Fruit fly (Drosophila melanogaster): ENCODE data around the gene Tmtc2.

Tmtc2 gene

DNA sequence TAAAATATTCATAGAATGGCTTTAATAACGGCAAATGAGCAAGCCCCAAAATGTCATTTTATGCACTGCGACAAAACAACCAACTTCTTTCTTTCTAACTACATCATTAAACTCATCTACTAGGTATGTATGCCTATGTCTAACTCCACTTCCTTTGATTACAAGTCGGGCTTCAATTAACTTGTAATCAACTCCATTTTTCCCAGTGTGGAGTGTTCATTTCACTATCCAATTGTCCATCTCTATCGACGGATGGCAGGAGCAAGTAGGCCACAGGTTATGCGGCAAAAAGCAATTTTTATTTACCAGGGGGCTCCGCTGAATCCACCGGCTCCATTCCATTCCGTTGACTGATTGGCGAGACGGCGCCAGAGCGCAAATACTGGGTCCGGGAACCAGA is 18.8 kb upstream of the Tmtc2 start:
- TF ChIP-seq Hr83 (GFP tag; optimal IDR thresholded peaks at IDR 0.05; ENCODE audit: poor library complexity, severe bottlenecking) (no peak), h (GFP tag; optimal IDR thresholded peaks at IDR 0.05) (no peak), OdsH (GFP tag; optimal IDR thresholded peaks at IDR 0.05) (no peak), Abd-B (GFP tag; optimal IDR thresholded peaks at IDR 0.05) (no peak), dmrt93B (GFP tag; optimal IDR thresholded peaks at IDR 0.05) (no peak), jim (GFP tag; optimal IDR thresholded peaks at IDR 0.05) (no peak), foxo (GFP tag; optimal IDR thresholded peaks at IDR 0.05) (no peak), pan (optimal IDR thresholded peaks at IDR 0.05) (no peak), woc (GFP tag; optimal IDR thresholded peaks at IDR 0.05) (no peak), dl (GFP tag; optimal IDR thresholded peaks at IDR 0.05; ENCODE audit: insufficient read depth in 1 of 2, partially characterized antibody in 2 of 2) (no peak), Mio (GFP tag; optimal IDR thresholded peaks at IDR 0.05) (no peak), fru (GFP tag; optimal IDR thresholded peaks at IDR 0.05) (no peak), CG9705 (GFP tag; optimal IDR thresholded peaks at IDR 0.05) (no peak), Dif (GFP tag; optimal IDR thresholded peaks at IDR 0.05; ENCODE audit: partially characterized antibody) (no peak), sv (GFP tag; optimal IDR thresholded peaks at IDR 0.05) (no peak), br (GFP tag; optimal IDR thresholded peaks at IDR 0.05) (no peak)

DNA sequence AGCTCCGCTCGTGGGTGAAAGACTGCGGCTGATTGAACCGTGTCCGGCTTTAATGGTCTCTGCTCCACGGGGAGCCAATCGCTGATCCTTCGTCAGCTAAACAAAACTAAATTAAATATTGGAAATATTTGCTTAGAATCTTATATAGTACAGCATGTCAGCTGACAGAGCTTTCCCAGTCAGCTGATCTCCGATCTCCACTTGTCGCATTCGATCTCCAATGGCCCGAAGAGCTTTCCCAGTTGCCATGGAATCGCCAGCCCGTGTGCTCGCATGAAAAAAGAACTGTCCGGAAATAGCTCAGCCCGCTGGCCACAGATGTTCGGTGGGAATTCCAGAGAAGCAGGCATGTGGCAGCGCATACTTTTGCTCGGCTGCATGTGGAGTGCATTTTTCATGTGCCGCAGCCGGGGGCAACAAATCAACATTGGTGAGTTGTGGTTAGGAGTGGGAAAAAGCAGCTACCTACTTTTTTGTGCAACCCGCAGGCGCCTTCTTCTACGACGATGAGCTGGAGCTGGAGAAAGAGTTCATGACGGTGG is 8.7 kb upstream of the Tmtc2 start, which contains the start of gene GluRIIC:
Gene GluRIIC (plus strand): TSS at position 237 of the 542 bp plus-strand sequence.
- TF ChIP-seq CrebA (GFP tag; optimal IDR thresholded peaks at IDR 0.05; ENCODE audit: borderline replicate concordance) (no peak), Dfd (GFP tag; optimal IDR thresholded peaks at IDR 0.05) (no peak), Mio (GFP tag; optimal IDR thresholded peaks at IDR 0.05) (no peak), jim (GFP tag; optimal IDR thresholded peaks at IDR 0.05) (no peak), foxo (GFP tag; optimal IDR thresholded peaks at IDR 0.05) (no peak), br (GFP tag; optimal IDR thresholded peaks at IDR 0.05) (no peak), HLH106 (tag; optimal IDR thresholded peaks at IDR 0.05) (no peak), N (GFP tag; optimal IDR thresholded peaks at IDR 0.05) (no peak), Dif (GFP tag; optimal IDR thresholded peaks at IDR 0.05; ENCODE audit: partially characterized antibody) (no peak), dsf (GFP tag; optimal IDR thresholded peaks at IDR 0.05; ENCODE audit: borderline replicate concordance) (no peak), Hnf4 (GFP tag; optimal IDR thresholded peaks at IDR 0.05) (no peak), Myc (optimal IDR thresholded peaks at IDR 0.05) (no peak), OdsH (GFP tag; optimal IDR thresholded peaks at IDR 0.05) (no peak), woc (GFP tag; optimal IDR thresholded peaks at IDR 0.05) (no peak), Rel (GFP tag; optimal IDR thresholded peaks at IDR 0.05) (no peak), Rel (tag; optimal IDR thresholded peaks at IDR 0.05) (no peak)

DNA sequence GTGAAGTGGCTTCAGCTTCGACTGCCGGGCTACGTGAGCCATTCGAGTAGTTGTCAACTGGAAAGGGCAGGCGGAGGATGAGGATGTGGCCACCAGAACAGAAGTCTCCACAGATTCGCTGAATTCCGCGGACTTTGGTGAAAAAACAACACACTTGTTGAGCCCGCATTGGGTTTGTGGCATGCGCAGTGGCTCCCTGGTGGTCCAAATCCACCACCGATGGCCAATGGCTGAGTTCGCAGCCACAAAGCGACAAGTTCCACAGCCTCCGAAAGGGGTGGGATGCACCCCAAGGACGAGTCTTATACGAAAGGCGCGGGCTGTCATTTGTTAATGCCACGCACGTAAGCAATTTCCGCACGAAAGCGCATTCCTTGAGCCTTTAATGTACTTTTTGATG is 3.9 kb upstream of the Tmtc2 start:
- no peak for TF ChIP-seq Hnf4 (GFP tag; optimal IDR thresholded peaks at IDR 0.05)
- no peak for TF ChIP-seq h (GFP tag; optimal IDR thresholded peaks at IDR 0.05)
- TF ChIP-seq HLH106 (tag; optimal IDR thresholded peaks at IDR 0.05) = no peak
- no peak for TF ChIP-seq dsf (GFP tag; optimal IDR thresholded peaks at IDR 0.05; ENCODE audit: borderline replicate concordance)
- no peak for TF ChIP-seq foxo (GFP tag; optimal IDR thresholded peaks at IDR 0.05)
- no peak for TF ChIP-seq sage (GFP tag; optimal IDR thresholded peaks at IDR 0.05)
- no peak for TF ChIP-seq fru (GFP tag; optimal IDR thresholded peaks at IDR 0.05)
- TF ChIP-seq N (GFP tag; optimal IDR thresholded peaks at IDR 0.05) = no peak
- no peak for TF ChIP-seq dmrt93B (GFP tag; optimal IDR thresholded peaks at IDR 0.05)
- no peak for TF ChIP-seq Hr83 (GFP tag; optimal IDR thresholded peaks at IDR 0.05; ENCODE audit: poor library complexity, severe bottlenecking)
- TF ChIP-seq brk (GFP tag; optimal IDR thresholded peaks at IDR 0.05) = no peak
- TF ChIP-seq ey (GFP tag; optimal IDR thresholded peaks at IDR 0.05) = no peak
- TF ChIP-seq woc (GFP tag; optimal IDR thresholded peaks at IDR 0.05) = no peak
- no peak for TF ChIP-seq tai (GFP tag; optimal IDR thresholded peaks at IDR 0.05)
- no peak for TF ChIP-seq jim (GFP tag; optimal IDR thresholded peaks at IDR 0.05)
- no peak for TF ChIP-seq CG9705 (GFP tag; optimal IDR thresholded peaks at IDR 0.05)

DNA sequence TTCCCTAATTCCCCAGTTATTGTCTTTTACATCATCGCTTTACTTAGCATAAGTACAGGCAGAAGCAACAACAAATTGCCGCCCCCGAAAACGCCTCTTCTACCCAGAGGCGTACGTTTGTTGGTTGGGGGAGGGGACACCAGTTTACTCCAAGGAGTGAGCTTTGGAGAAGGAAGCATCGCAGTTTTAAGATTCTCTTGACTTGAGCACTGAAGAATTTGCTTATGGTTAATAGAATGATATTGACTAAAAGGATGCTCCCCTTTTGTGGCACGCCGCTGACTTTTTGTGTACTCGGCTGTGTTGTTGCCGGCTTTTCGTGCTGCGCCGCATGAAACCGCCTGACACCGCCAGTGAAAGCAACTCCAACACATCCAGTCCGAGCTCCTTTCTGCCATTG is 14.3 kb downstream of the Tmtc2 start:
- peak in 1 of 2 experiments; percentile 30 for TF ChIP-seq foxo (GFP tag; optimal IDR thresholded peaks at IDR 0.05)
- TF ChIP-seq brk (GFP tag; optimal IDR thresholded peaks at IDR 0.05) = no peak
- no peak for TF ChIP-seq Abd-B (GFP tag; optimal IDR thresholded peaks at IDR 0.05)
- peak; percentile 42 for TF ChIP-seq HLH106 (tag; optimal IDR thresholded peaks at IDR 0.05)
- peak; percentile 26 for TF ChIP-seq ey (GFP tag; optimal IDR thresholded peaks at IDR 0.05)
- peak; percentile 10 for TF ChIP-seq dmrt93B (GFP tag; optimal IDR thresholded peaks at IDR 0.05)
- peak; percentile 12 for TF ChIP-seq h (GFP tag; optimal IDR thresholded peaks at IDR 0.05)

DNA sequence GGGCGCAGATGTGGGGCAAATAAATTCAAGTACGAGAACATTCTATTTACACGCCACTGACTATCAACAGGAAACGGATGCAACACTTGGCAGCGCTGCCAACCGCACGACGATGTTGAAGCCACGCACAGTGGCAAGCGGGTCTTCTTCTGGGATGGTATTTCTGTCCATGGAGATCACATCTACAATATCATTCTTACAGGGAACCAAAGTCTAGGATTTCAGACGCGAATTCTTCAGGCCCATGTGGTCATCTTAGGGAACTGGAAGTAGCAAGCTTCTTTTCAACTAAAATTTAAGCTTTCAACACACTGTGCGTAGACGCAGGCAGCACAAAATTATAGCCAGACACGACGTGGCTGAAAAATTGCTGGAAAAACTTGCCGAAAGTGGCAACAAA is 41.3 kb downstream of the Tmtc2 start:
- TF ChIP-seq sage (GFP tag; optimal IDR thresholded peaks at IDR 0.05) (no peak), Hr83 (GFP tag; optimal IDR thresholded peaks at IDR 0.05; ENCODE audit: poor library complexity, severe bottlenecking) (no peak), Dif (GFP tag; optimal IDR thresholded peaks at IDR 0.05; ENCODE audit: partially characterized antibody) (no peak), Mio (GFP tag; optimal IDR thresholded peaks at IDR 0.05) (no peak), dl (GFP tag; optimal IDR thresholded peaks at IDR 0.05; ENCODE audit: insufficient read depth in 1 of 2, partially characterized antibody in 2 of 2) (no peak), tai (GFP tag; optimal IDR thresholded peaks at IDR 0.05) (no peak), Hr78 (GFP tag; optimal IDR thresholded peaks at IDR 0.05) (no peak), Rel (GFP tag; optimal IDR thresholded peaks at IDR 0.05) (no peak), Rel (tag; optimal IDR thresholded peaks at IDR 0.05) (no peak), CG32264 (GFP tag; optimal IDR thresholded peaks at IDR 0.05) (no peak), h (GFP tag; optimal IDR thresholded peaks at IDR 0.05) (no peak), psq (GFP tag; optimal IDR thresholded peaks at IDR 0.05) (no peak), pan (optimal IDR thresholded peaks at IDR 0.05) (no peak), woc (GFP tag; optimal IDR thresholded peaks at IDR 0.05) (no peak), jim (GFP tag; optimal IDR thresholded peaks at IDR 0.05) (no peak), ey (GFP tag; optimal IDR thresholded peaks at IDR 0.05) (no peak), CrebA (GFP tag; optimal IDR thresholded peaks at IDR 0.05; ENCODE audit: borderline replicate concordance) (no peak), dmrt93B (GFP tag; optimal IDR thresholded peaks at IDR 0.05) (no peak), rgr (GFP tag; optimal IDR thresholded peaks at IDR 0.05) (no peak), HLH106 (tag; optimal IDR thresholded peaks at IDR 0.05) (no peak)

Measured in whole organism, wandering third instar larva.